Fruit fly (Drosophila melanogaster) whole organism, adult: ENCODE results near the gene Cyp313a2.

Source experiments
- CG11617 ChIP-seq: fragments of 200-800 bp; sonication (Bioruptor generic); optimal IDR thresholded peaks from 2 replicates; lab custom pipeline; 2017; ENCODE audit warnings: mild to moderate bottlenecking, missing biosample characterization, missing genetic modification reagents, missing genetic modification characterization
- CG33017 ChIP-seq: fragments of 200-800 bp; sonication (Bioruptor generic); optimal IDR thresholded peaks from 2 replicates; lab custom pipeline; 2018; ENCODE audit warnings: missing biosample characterization, mild to moderate bottlenecking, missing genetic modification characterization, moderate library complexity
- CG5204 ChIP-seq: fragments of 200-800 bp; sonication (Bioruptor generic); optimal IDR thresholded peaks from 2 replicates; lab custom pipeline; 2016; ENCODE audit warnings: missing biosample characterization, missing genetic modification characterization
- CG7045 ChIP-seq: fragments of 200-800 bp; sonication (Bioruptor generic); optimal IDR thresholded peaks from 2 replicates; lab custom pipeline; 2017; ENCODE audit warnings: missing biosample characterization, mild to moderate bottlenecking, missing genetic modification characterization
- Crg-1 ChIP-seq: fragments of 200-800 bp; sonication (Bioruptor generic); optimal IDR thresholded peaks from 2 replicates; lab custom pipeline; 2016; ENCODE audit warnings: missing biosample characterization, missing genetic modification characterization
- Hr96 ChIP-seq: fragments of 200-800 bp; sonication (Bioruptor generic); optimal IDR thresholded peaks from 2 replicates; lab custom pipeline; 2016; ENCODE audit warnings: missing biosample characterization, missing genetic modification characterization
- bab1 ChIP-seq: fragments of 200-800 bp; sonication (Bioruptor generic); optimal IDR thresholded peaks from 3 replicates; lab custom pipeline; 2019; ENCODE audit warnings: missing biosample characterization, mild to moderate bottlenecking, missing genetic modification characterization, moderate library complexity
- kay ChIP-seq: fragments of 200-800 bp; sonication (Bioruptor generic); peaks from one replicate; lab custom pipeline; 2016; ENCODE audit warnings: missing biosample characterization, missing genetic modification characterization, borderline replicate concordance

dm6 chr3R:12259013-12259412 lies 22.3 kb upstream of the Cyp313a2 start:
- no peak for TF ChIP-seq CG33017 (tag; lab: Kevin White, UChicago)
- TF ChIP-seq kay (GFP tag; lab: Kevin White, UChicago) = no peak
- no peak for TF ChIP-seq CG5204 (GFP tag; lab: Kevin White, UChicago)
- TF ChIP-seq Crg-1 (GFP tag; lab: Kevin White, UChicago) = no peak
- TF ChIP-seq bab1 = no peak
- TF ChIP-seq CG11617 (GFP tag; lab: Kevin White, UChicago) = no peak
- TF ChIP-seq CG7045 (GFP tag; lab: Kevin White, UChicago) = no peak
- TF ChIP-seq Hr96 = no peak
